Worm (Caenorhabditis elegans) whole organism, L1 larva: ENCODE results near the gene Y34B4A.7.

Source experiments
- C04F5.9 ChIP-seq: sonication (generic microtip); optimal IDR thresholded peaks from 2 replicates; lab custom pipeline; 2016; ENCODE audit warnings: missing genetic modification characterization, missing compliant biosample characterization
- C16A3.4 ChIP-seq: fragments of 150-350 bp; optimal IDR thresholded peaks from 2 replicates; lab custom pipeline; 2014; ENCODE audit warnings: missing biosample characterization, missing genetic modification characterization
- C34B4.2 ChIP-seq: sonication (generic microtip); optimal IDR thresholded peaks from 2 replicates; lab custom pipeline; 2017; ENCODE audit warnings: mild to moderate bottlenecking, missing genetic modification characterization, missing compliant biosample characterization
- Y116A8C.19 ChIP-seq: sonication (generic microtip); optimal IDR thresholded peaks from 2 replicates; lab custom pipeline; 2016; ENCODE audit warnings: missing compliant biosample characterization, missing genetic modification characterization, borderline replicate concordance
- aly-2 ChIP-seq: fragments of 150-350 bp; optimal IDR thresholded peaks from 2 replicates; lab custom pipeline; 2014; ENCODE audit warnings: missing biosample characterization, missing genetic modification characterization
- blmp-1 ChIP-seq: fragments of 150-350 bp; optimal IDR thresholded peaks from 2 replicates; lab custom pipeline; 2014; ENCODE audit warnings: missing biosample characterization, missing genetic modification characterization
- ceh-82 ChIP-seq, 3 experiments: fragments of 150-350 bp in 1 of 3; sonication (generic microtip) in 2 of 3; optimal IDR thresholded peaks; 2 replicates each; lab custom pipeline; 2014 to 2017; ENCODE audit warnings: missing biosample characterization in 3 of 3, missing genetic modification characterization in 3 of 3
- ceh-90 ChIP-seq: sonication (generic microtip); optimal IDR thresholded peaks from 2 replicates; lab custom pipeline; 2016; ENCODE audit warnings: missing genetic modification characterization, missing compliant biosample characterization
- ces-1 ChIP-seq: fragments of 150-350 bp; optimal IDR thresholded peaks from 2 replicates; lab custom pipeline; 2014; ENCODE audit warnings: missing biosample characterization, missing genetic modification reagents, missing genetic modification characterization
- dpl-1 ChIP-seq, 3 experiments: fragments of 150-350 bp in 2 of 3; sonication (generic microtip) in 1 of 3; optimal IDR thresholded peaks; 2 replicates each; lab custom pipeline; 2014 to 2017; ENCODE audit warnings: missing biosample characterization in 3 of 3, missing genetic modification characterization in 3 of 3, missing genetic modification reagents in 3 of 3
- dsc-1 ChIP-seq: sonication (generic microtip); optimal IDR thresholded peaks from 2 replicates; lab custom pipeline; 2016; ENCODE audit warnings: mild to moderate bottlenecking, missing genetic modification characterization, missing compliant biosample characterization
- efl-1 ChIP-seq, 4 experiments: fragments of 150-350 bp; optimal IDR thresholded peaks in 3 of 4; peaks in 1 of 4; 1 replicate in 1 of 4; 2 replicates in 3 of 4; lab custom pipeline; 2014; ENCODE audit warnings: missing biosample characterization in 2 of 4, missing genetic modification characterization in 2 of 4, missing genetic modification reagents in 2 of 4
- egl-13 ChIP-seq: sonication (generic microtip); optimal IDR thresholded peaks from 2 replicates; lab custom pipeline; 2016; ENCODE audit warnings: missing genotype, missing genetic modification reagents, missing genetic modification characterization, missing compliant biosample characterization
- elt-2 ChIP-seq: sonication (generic microtip); optimal IDR thresholded peaks from 2 replicates; lab custom pipeline; 2016; ENCODE audit warnings: missing genetic modification characterization, mild to moderate bottlenecking, inconsistent platforms, missing compliant biosample characterization, missing genetic modification reagents
- elt-3 ChIP-seq, 6 experiments: fragments of 150-350 bp in 1 of 6; sonication (generic microtip); optimal IDR thresholded peaks; 2 replicates each; lab custom pipeline; 2017 to 2018; ENCODE audit warnings: missing biosample characterization in 6 of 6, missing genetic modification characterization in 6 of 6, inconsistent platforms in 1 of 6
- fkh-10 ChIP-seq: sonication (generic microtip); optimal IDR thresholded peaks from 2 replicates; lab custom pipeline; 2017; ENCODE audit warnings: missing biosample characterization, missing genetic modification reagents, missing genetic modification characterization
- fkh-4 ChIP-seq: sonication (generic microtip); optimal IDR thresholded peaks from 2 replicates; lab custom pipeline; 2016; ENCODE audit warnings: missing compliant biosample characterization, missing genetic modification characterization, borderline replicate concordance
- fkh-8 ChIP-seq: sonication (generic microtip); optimal IDR thresholded peaks from 2 replicates; lab custom pipeline; 2016; ENCODE audit warnings: mild to moderate bottlenecking, missing genetic modification characterization, missing compliant biosample characterization
- hlh-4 ChIP-seq: sonication (generic microtip); optimal IDR thresholded peaks from 2 replicates; lab custom pipeline; 2016; ENCODE audit warnings: mild to moderate bottlenecking, missing genetic modification characterization, missing compliant biosample characterization
- hpl-2 ChIP-seq: fragments of 150-350 bp; optimal IDR thresholded peaks from 2 replicates; lab custom pipeline; 2014; ENCODE audit warnings: missing biosample characterization, missing genetic modification reagents, missing genetic modification characterization
- irx-1 ChIP-seq: sonication (generic microtip); optimal IDR thresholded peaks from 2 replicates; lab custom pipeline; 2016; ENCODE audit warnings: missing genetic modification characterization, missing compliant biosample characterization
- jun-1 ChIP-seq: fragments of 150-350 bp; optimal IDR thresholded peaks from 2 replicates; lab custom pipeline; 2014; ENCODE audit warnings: missing biosample characterization, missing genetic modification reagents, missing genetic modification characterization
- lin-14 ChIP-seq: fragments of 200-800 bp; sonication (Bioruptor generic); optimal IDR thresholded peaks from 2 replicates; lab custom pipeline; 2018; ENCODE audit warnings: mild to moderate bottlenecking, missing genetic modification characterization, moderate library complexity, missing compliant biosample characterization
- lin-15B ChIP-seq: fragments of 150-350 bp; sonication (generic microtip); optimal IDR thresholded peaks from 3 replicates; lab custom pipeline; 2014; ENCODE audit warnings: missing biosample characterization, missing genetic modification characterization
- mdl-1 ChIP-seq, 2 experiments: fragments of 150-350 bp; optimal IDR thresholded peaks; 2 replicates each; lab custom pipeline; 2014 to 2017; ENCODE audit warnings: missing biosample characterization in 2 of 2, missing genetic modification characterization in 2 of 2, inconsistent platforms in 1 of 2
- mef-2 ChIP-seq: fragments of 150-350 bp; optimal IDR thresholded peaks from 2 replicates; lab custom pipeline; 2014; ENCODE audit warnings: missing biosample characterization, missing genetic modification characterization
- mep-1 ChIP-seq: fragments of 150-350 bp; optimal IDR thresholded peaks from 2 replicates; lab custom pipeline; 2014; ENCODE audit warnings: missing biosample characterization, missing genetic modification characterization
- nhr-11 ChIP-seq: fragments of 150-350 bp; optimal IDR thresholded peaks from 2 replicates; lab custom pipeline; 2014; ENCODE audit warnings: missing biosample characterization, missing genetic modification characterization
- nhr-12 ChIP-seq: sonication (generic microtip); optimal IDR thresholded peaks from 2 replicates; lab custom pipeline; 2017; ENCODE audit warnings: missing biosample characterization, missing genetic modification characterization
- nhr-20 ChIP-seq: sonication (generic microtip); optimal IDR thresholded peaks from 2 replicates; lab custom pipeline; 2016; ENCODE audit warnings: mild to moderate bottlenecking, missing genetic modification characterization, missing compliant biosample characterization
- nhr-237 ChIP-seq: fragments of 150-350 bp; optimal IDR thresholded peaks from 2 replicates; lab custom pipeline; 2014; ENCODE audit warnings: missing biosample characterization, missing genetic modification characterization
- nhr-28 ChIP-seq: fragments of 150-350 bp; optimal IDR thresholded peaks from 2 replicates; lab custom pipeline; 2014; ENCODE audit warnings: missing biosample characterization, missing genetic modification characterization
- nhr-47 ChIP-seq: sonication (generic microtip); optimal IDR thresholded peaks from 2 replicates; lab custom pipeline; 2016; ENCODE audit warnings: mild to moderate bottlenecking, missing genetic modification characterization, moderate library complexity, missing compliant biosample characterization
- nhr-76 ChIP-seq: sonication (generic microtip); optimal IDR thresholded peaks from 2 replicates; lab custom pipeline; 2017; ENCODE audit warnings: missing biosample characterization, missing genetic modification characterization
- nhr-77 ChIP-seq: fragments of 150-350 bp; optimal IDR thresholded peaks from 2 replicates; lab custom pipeline; 2014; ENCODE audit warnings: missing biosample characterization, missing genetic modification characterization
- nhr-84 ChIP-seq: sonication (generic microtip); optimal IDR thresholded peaks from 2 replicates; lab custom pipeline; 2017; ENCODE audit warnings: missing biosample characterization, missing genetic modification characterization
- nhr-85 ChIP-seq: sonication (generic microtip); peaks from one replicate; lab custom pipeline; 2016; ENCODE audit warnings: missing genetic modification characterization, inconsistent platforms, missing compliant biosample characterization
- nhr-90 ChIP-seq: sonication (generic microtip); optimal IDR thresholded peaks from 2 replicates; lab custom pipeline; 2016; ENCODE audit warnings: mild to moderate bottlenecking, missing genetic modification characterization, missing compliant biosample characterization; ENCODE audit not compliant: poor library complexity
- pax-3 ChIP-seq: fragments of 200-800 bp; sonication (Bioruptor generic); optimal IDR thresholded peaks from 2 replicates; lab custom pipeline; 2018; ENCODE audit warnings: mild to moderate bottlenecking, missing genetic modification characterization, moderate library complexity, missing compliant biosample characterization
- pqm-1 ChIP-seq: sonication (generic microtip); optimal IDR thresholded peaks from 3 replicates; lab custom pipeline; 2017; ENCODE audit warnings: missing biosample characterization, missing genetic modification characterization
- rnt-1 ChIP-seq: sonication (generic microtip); optimal IDR thresholded peaks from 2 replicates; lab custom pipeline; 2016; ENCODE audit warnings: mild to moderate bottlenecking, missing genetic modification characterization, moderate library complexity, missing compliant biosample characterization
- sox-4 ChIP-seq: sonication (generic microtip); optimal IDR thresholded peaks from 2 replicates; lab custom pipeline; 2016; ENCODE audit warnings: missing genetic modification characterization, missing compliant biosample characterization
- sptf-1 ChIP-seq: fragments of 150-350 bp; optimal IDR thresholded peaks from 2 replicates; lab custom pipeline; 2014; ENCODE audit warnings: missing biosample characterization, missing genetic modification characterization
- sup-37 ChIP-seq: fragments of 200-800 bp; sonication (Bioruptor generic); optimal IDR thresholded peaks from 2 replicates; lab custom pipeline; 2018; ENCODE audit warnings: mild to moderate bottlenecking, missing genetic modification characterization, missing compliant biosample characterization
- swsn-7 ChIP-seq: sonication (generic microtip); optimal IDR thresholded peaks from 2 replicates; lab custom pipeline; 2016; ENCODE audit warnings: missing genetic modification characterization, missing compliant biosample characterization
- tlp-1 ChIP-seq: fragments of 150-350 bp; optimal IDR thresholded peaks from 2 replicates; lab custom pipeline; 2014; ENCODE audit warnings: missing biosample characterization, missing genetic modification characterization
- unc-86 ChIP-seq: sonication (generic microtip); optimal IDR thresholded peaks from 2 replicates; lab custom pipeline; 2016; ENCODE audit warnings: missing genetic modification characterization, missing compliant biosample characterization
- xbp-1 ChIP-seq: sonication (generic microtip); optimal IDR thresholded peaks from 2 replicates; lab custom pipeline; 2016; ENCODE audit warnings: missing genetic modification characterization, missing compliant biosample characterization
- zag-1 ChIP-seq: fragments of 150-350 bp; optimal IDR thresholded peaks from 2 replicates; lab custom pipeline; 2014; ENCODE audit warnings: missing biosample characterization, missing genetic modification characterization
- ztf-11 ChIP-seq, 2 experiments: sonication (generic microtip); optimal IDR thresholded peaks; 2 replicates each; lab custom pipeline; 2016 to 2017; ENCODE audit warnings: missing genetic modification characterization in 2 of 2, missing biosample characterization in 1 of 2, missing compliant biosample characterization in 1 of 2
- ztf-4 ChIP-seq: fragments of 150-350 bp; optimal IDR thresholded peaks from 2 replicates; lab custom pipeline; 2014; ENCODE audit warnings: missing biosample characterization, missing genetic modification characterization

The Y34B4A.7 gene

ce11 chrX:5208831-5209230 is 35.3 kb upstream of the Y34B4A.7 start (continued):
- TF ChIP-seq sptf-1: no peak
- TF ChIP-seq ces-1 (GFP tag; lab: Kevin White, UChicago): no peak
- TF ChIP-seq ceh-90 (tag; lab: Kevin White, UChicago): no peak
- TF ChIP-seq elt-2 (tag; lab: Kevin White, UChicago): no peak
- no peak for TF ChIP-seq nhr-84
- TF ChIP-seq lin-14 (GFP tag; lab: Kevin White, UChicago): peak; percentile 4
- no peak for TF ChIP-seq nhr-11 (tag; lab: Kevin White, UChicago)
- TF ChIP-seq lin-15B (tag; lab: Kevin White, UChicago): no peak
- TF ChIP-seq nhr-20 (tag; lab: Kevin White, UChicago): peak; percentile 28
- peak in 2 of 6 experiments; percentile 50 to 63 for TF ChIP-seq elt-3 (tag; optimal IDR thresholded peaks at IDR 0.05; lab: Kevin White, UChicago)
- TF ChIP-seq zag-1: no peak
- peak; percentile 73 for TF ChIP-seq blmp-1
- no peak for TF ChIP-seq sup-37 (GFP tag; lab: Kevin White, UChicago)
- no peak for TF ChIP-seq C16A3.4 (tag; lab: Kevin White, UChicago)
- TF ChIP-seq tlp-1 (tag; lab: Kevin White, UChicago): no peak
- no peak for TF ChIP-seq sox-4 (tag; lab: Kevin White, UChicago)
- no peak for TF ChIP-seq aly-2
- TF ChIP-seq nhr-85 (tag; lab: Kevin White, UChicago): peak; percentile 73
- no peak for TF ChIP-seq nhr-90 (tag; lab: Kevin White, UChicago)

ce11 chrX:5209429-5209828 is 34.7 kb upstream of the Y34B4A.7 start:
- TF ChIP-seq C34B4.2 (no peak), sox-4 (tag; lab: Kevin White, UChicago) (no peak), xbp-1 (tag; lab: Kevin White, UChicago) (no peak), nhr-85 (tag; lab: Kevin White, UChicago) (peak; percentile 44), nhr-76 (tag; lab: Kevin White, UChicago) (no peak), elt-2 (tag; lab: Kevin White, UChicago) (no peak), zag-1 (no peak), mep-1 (tag; lab: Kevin White, UChicago) (no peak), irx-1 (tag; lab: Kevin White, UChicago) (no peak), blmp-1 (no peak), pqm-1 (tag; lab: Kevin White, UChicago) (no peak), ces-1 (GFP tag; lab: Kevin White, UChicago) (no peak), hpl-2 (GFP tag; lab: Kevin White, UChicago) (no peak), nhr-12 (no peak), pax-3 (no peak), fkh-8 (tag; lab: Kevin White, UChicago) (no peak), fkh-10 (no peak), ceh-82 (tag; optimal IDR thresholded peaks at IDR 0.05; lab: Kevin White, UChicago) (no peak), nhr-47 (tag; lab: Kevin White, UChicago) (peak; percentile 4), mdl-1 (tag; optimal IDR thresholded peaks at IDR 0.05; lab: Kevin White, UChicago) (no peak), sup-37 (GFP tag; lab: Kevin White, UChicago) (no peak), elt-3 (tag; optimal IDR thresholded peaks at IDR 0.05; lab: Kevin White, UChicago) (no peak), ztf-11 (tag; optimal IDR thresholded peaks at IDR 0.05; lab: Kevin White, UChicago) (no peak), nhr-28 (tag; lab: Kevin White, UChicago) (no peak), ztf-4 (no peak), jun-1 (tag; lab: Kevin White, UChicago) (no peak), dsc-1 (tag; lab: Kevin White, UChicago) (no peak), egl-13 (tag; lab: Kevin White, UChicago) (no peak), Y116A8C.19 (tag; lab: Kevin White, UChicago) (no peak), swsn-7 (peak; percentile 31), efl-1 (optimal IDR thresholded peaks at IDR 0.05; lab: Kevin White, UChicago) (no peak), efl-1 (GFP tag; optimal IDR thresholded peaks at IDR 0.05 in 1 of 2; lab: Kevin White, UChicago) (no peak), C16A3.4 (tag; lab: Kevin White, UChicago) (no peak), fkh-4 (no peak), rnt-1 (tag; lab: Kevin White, UChicago) (peak; percentile 37), dpl-1 (GFP tag; optimal IDR thresholded peaks at IDR 0.05; lab: Kevin White, UChicago) (no peak), hlh-4 (tag; lab: Kevin White, UChicago) (no peak), nhr-77 (no peak), mef-2 (tag; lab: Kevin White, UChicago) (no peak), nhr-20 (tag; lab: Kevin White, UChicago) (peak; percentile 18), nhr-237 (tag; lab: Kevin White, UChicago) (no peak), C04F5.9 (tag; lab: Kevin White, UChicago) (no peak), unc-86 (tag; lab: Kevin White, UChicago) (no peak), sptf-1 (no peak)
